Worm (Caenorhabditis elegans): ENCODE results near the gene nhr-219.

Gene nhr-219

DNA sequence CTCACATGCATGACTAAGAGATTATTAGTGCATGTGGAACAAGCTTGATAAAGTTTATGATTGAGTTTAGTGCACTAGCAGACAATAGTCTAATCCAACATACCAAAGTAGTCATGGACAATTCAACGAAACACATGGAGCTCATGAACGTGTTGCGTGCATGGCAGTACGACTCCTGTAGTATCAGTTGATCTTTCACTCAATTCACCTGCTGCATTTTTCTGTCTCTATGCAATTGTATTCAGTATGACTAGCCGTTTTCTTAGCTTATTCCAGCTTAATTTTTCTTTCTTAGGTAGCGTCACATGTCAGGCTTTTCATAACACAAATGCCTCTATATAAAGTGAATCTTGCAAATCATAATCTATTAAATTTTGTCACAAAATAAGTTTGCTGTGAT lies 37.3 kb upstream of the nhr-219 start, which contains the start of gene srx-1:
Gene srx-1, plus strand, starts transcription at position 382 of the 400 bp plus-strand sequence.
- TF ChIP-seq sea-2 (GFP tag; optimal IDR thresholded peaks at IDR 0.05) (no peak), nhr-28 (tag; optimal IDR thresholded peaks at IDR 0.05) (no peak), mdl-1 (tag; optimal IDR thresholded peaks at IDR 0.05) (no peak)

- TF ChIP-seq nhr-23 (tag; optimal IDR thresholded peaks at IDR 0.05) = no peak
- TF ChIP-seq fos-1 (tag; optimal IDR thresholded peaks at IDR 0.05) = no peak
- TF ChIP-seq snpc-4 (tag; optimal IDR thresholded peaks at IDR 0.05) = no peak
- no peak for TF ChIP-seq fkh-10 (GFP tag; optimal IDR thresholded peaks at IDR 0.05)
- TF ChIP-seq egl-5 (tag; optimal IDR thresholded peaks at IDR 0.05) = no peak
- no peak for TF ChIP-seq mml-1 (tag; optimal IDR thresholded peaks at IDR 0.05)
- TF ChIP-seq mdl-1 (tag; optimal IDR thresholded peaks at IDR 0.05) = no peak
Observed at ce11 chrV:9001175-9001574, 35.2 kb upstream of the nhr-219 start, which contains the start of gene F59E11.2. TSS of gene F59E11.2 (plus strand) at chrV:9001475.

DNA sequence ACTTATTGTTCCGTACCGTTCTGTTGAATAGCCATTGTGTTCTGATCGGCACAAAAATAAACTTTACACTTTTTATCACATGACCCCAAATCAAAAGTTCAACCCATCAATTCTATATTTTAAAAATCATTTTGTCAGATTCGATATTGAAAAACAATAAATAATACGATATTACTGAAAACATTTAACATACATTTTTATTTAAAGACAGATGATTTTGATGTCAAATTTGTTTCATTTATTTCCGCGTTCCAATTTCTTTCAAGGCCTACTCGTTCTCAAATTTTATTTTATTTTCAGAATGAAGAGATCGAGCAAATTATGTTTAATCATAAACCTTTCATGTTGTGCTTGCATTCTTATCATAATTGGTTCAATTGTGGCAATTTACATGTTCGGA lies 28.8 kb upstream of the nhr-219 start, which contains the start of gene F59E11.5:
Gene F59E11.5, plus strand, starts transcription at position 301 of the 400 bp plus-strand sequence.
- no peak for TF ChIP-seq nhr-76 (tag; optimal IDR thresholded peaks at IDR 0.05)
- TF ChIP-seq hmg-11 (tag; optimal IDR thresholded peaks at IDR 0.05) = no peak
- TF ChIP-seq unc-39 (tag; optimal IDR thresholded peaks at IDR 0.05) = no peak

DNA sequence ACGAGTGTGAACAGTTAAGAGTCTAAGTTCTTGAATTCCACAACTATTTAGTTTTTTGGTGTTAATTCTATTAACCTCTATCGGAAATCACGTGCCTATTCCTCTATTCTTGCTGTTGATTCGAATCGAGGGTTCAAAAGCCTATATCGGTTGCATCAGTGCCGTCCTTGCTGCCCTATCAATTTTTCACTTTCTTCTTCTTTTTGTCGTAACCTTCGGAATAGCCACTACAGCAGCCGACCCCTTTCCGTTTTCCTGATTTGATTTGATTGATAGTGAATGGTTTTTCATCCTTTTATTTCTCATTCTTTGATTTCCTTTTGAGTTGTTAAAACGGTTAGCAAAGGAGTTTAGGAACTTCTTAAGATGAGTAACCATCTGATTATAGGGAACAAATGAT lies 28.3 kb upstream of the nhr-219 start:
- TF ChIP-seq elt-3 (tag; optimal IDR thresholded peaks at IDR 0.05) (peak in 2 of 3 experiments; percentile 21 to 33), pha-4 (tag; optimal IDR thresholded peaks at IDR 0.05) (no peak), nhr-11 (tag; optimal IDR thresholded peaks at IDR 0.05) (no peak), fos-1 (tag; optimal IDR thresholded peaks at IDR 0.05) (no peak), nhr-25 (tag; optimal IDR thresholded peaks at IDR 0.05) (peak; percentile 16), nhr-23 (tag; optimal IDR thresholded peaks at IDR 0.05) (peak; percentile 52), nhr-237 (tag; optimal IDR thresholded peaks at IDR 0.05) (no peak), egl-5 (tag; optimal IDR thresholded peaks at IDR 0.05) (no peak), tbx-2 (tag; optimal IDR thresholded peaks at IDR 0.05) (no peak), eor-1 (tag; optimal IDR thresholded peaks at IDR 0.05) (no peak), ceh-28 (tag; optimal IDR thresholded peaks at IDR 0.05) (no peak), lin-15B (tag; optimal IDR thresholded peaks at IDR 0.05) (no peak), nhr-67 (tag; optimal IDR thresholded peaks at IDR 0.05) (no peak), nfya-1 (tag; optimal IDR thresholded peaks at IDR 0.05; ENCODE audit: insufficient read depth) (no peak), ceh-16 (tag; optimal IDR thresholded peaks at IDR 0.05) (no peak), nhr-43 (tag; optimal IDR thresholded peaks at IDR 0.05; ENCODE audit: poor library complexity, severe bottlenecking) (peak; percentile 68), mml-1 (tag; optimal IDR thresholded peaks at IDR 0.05) (no peak)

- no peak for TF ChIP-seq fkh-2 (tag; optimal IDR thresholded peaks at IDR 0.05)
- no peak for TF ChIP-seq lsy-12 (tag; optimal IDR thresholded peaks at IDR 0.05)
- TF ChIP-seq nfya-1 (tag; optimal IDR thresholded peaks at IDR 0.05; ENCODE audit: insufficient read depth) = no peak
- TF ChIP-seq fos-1 (tag; optimal IDR thresholded peaks at IDR 0.05) = no peak
- TF ChIP-seq mml-1 (tag; optimal IDR thresholded peaks at IDR 0.05) = no peak
Observed at ce11 chrV:8991679-8992078, 25.7 kb upstream of the nhr-219 start, which contains the start of gene F59E11.6. TSS of gene F59E11.6 (plus strand) at chrV:8991789.

DNA sequence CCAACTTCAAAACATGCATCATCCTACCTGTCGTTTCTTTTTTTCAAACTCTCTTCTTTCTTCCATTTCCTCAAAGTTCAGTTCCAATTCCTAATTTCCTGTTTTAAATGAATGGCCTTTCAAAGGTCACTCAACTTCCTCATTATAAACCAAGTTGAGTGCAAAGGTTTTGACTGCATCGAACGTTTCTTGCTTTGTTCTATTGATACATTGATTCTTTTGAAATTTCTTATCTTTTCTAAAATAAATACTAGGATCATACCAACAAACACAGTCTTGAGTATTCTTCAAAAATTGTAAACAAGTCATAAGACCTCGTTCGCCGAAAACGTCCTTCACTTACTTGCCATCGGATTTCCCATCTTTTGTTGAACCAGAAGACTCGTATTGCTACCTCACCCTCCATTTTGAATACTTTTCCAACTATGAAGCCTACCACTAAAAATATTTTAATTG lies 24.2 kb upstream of the nhr-219 start, which contains the start of gene F59E11.7:
Gene F59E11.7, plus strand, starts transcription at position 51 of the 456 bp plus-strand sequence.
- TF ChIP-seq nhr-25 (tag; optimal IDR thresholded peaks at IDR 0.05) (peak; percentile 40), nhr-77 (tag; optimal IDR thresholded peaks at IDR 0.05) (no peak)

DNA sequence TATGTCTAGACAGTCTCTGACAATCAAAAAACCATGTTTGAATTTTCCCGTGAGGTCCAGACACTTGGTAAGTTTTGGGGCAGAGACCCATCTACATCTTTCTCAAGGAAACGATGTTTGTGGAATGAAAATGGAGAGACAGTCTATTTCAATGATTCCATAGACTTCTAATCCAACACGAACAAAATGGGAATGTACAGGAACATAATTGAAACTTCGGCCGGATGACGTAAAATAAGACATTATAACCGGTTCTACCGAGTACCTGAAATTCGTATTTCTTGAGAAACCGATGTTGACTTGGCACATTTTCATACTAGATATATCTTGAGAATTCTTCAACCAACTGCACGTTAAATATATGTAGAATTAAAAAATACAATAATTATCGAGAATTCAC lies 22.1 kb upstream of the nhr-219 start, which contains the start of gene str-87:
Gene str-87, minus strand, starts transcription at position 101 of the 400 bp plus-strand sequence.
- TF ChIP-seq nhr-28 (tag; optimal IDR thresholded peaks at IDR 0.05) (no peak), nhr-11 (tag; optimal IDR thresholded peaks at IDR 0.05) (no peak), ceh-9 (tag; optimal IDR thresholded peaks at IDR 0.05) (no peak), ztf-11 (tag; optimal IDR thresholded peaks at IDR 0.05) (no peak), jun-1 (tag; optimal IDR thresholded peaks at IDR 0.05) (no peak), R02D3.7 (tag; optimal IDR thresholded peaks at IDR 0.05) (no peak), ceh-16 (tag; optimal IDR thresholded peaks at IDR 0.05) (no peak)

All from whole organism, L3 larva.